Worm (Caenorhabditis elegans): ENCODE results near the gene otub-1.

otub-1 gene

ce11 chrV:15058965-15059364 lies 7.1 kb upstream of the otub-1 start:
- TF ChIP-seq npax-4 (tag; optimal IDR thresholded peaks at IDR 0.05) (no peak), pha-4 (tag; optimal IDR thresholded peaks at IDR 0.05) (no peak), pat-9 (tag; optimal IDR thresholded peaks at IDR 0.05) (no peak), ceh-2 (tag; optimal IDR thresholded peaks at IDR 0.05) (no peak), rnt-1 (tag; optimal IDR thresholded peaks at IDR 0.05) (no peak), syd-9 (tag; optimal IDR thresholded peaks at IDR 0.05) (no peak), pqm-1 (tag; optimal IDR thresholded peaks at IDR 0.05) (no peak), C08G9.2 (tag; optimal IDR thresholded peaks at IDR 0.05) (no peak), C38D4.7 (GFP tag; optimal IDR thresholded peaks at IDR 0.05) (no peak)

ce11 chrV:15059534-15059933 lies 6.6 kb upstream of the otub-1 start, which contains the start of the genes mcm-3 and C25D7.15:
mcm-3 (minus strand) TSS chrV:15059599.
C25D7.15 (plus strand) TSS chrV:15059808.
- TF ChIP-seq hlh-15 (tag; optimal IDR thresholded peaks at IDR 0.05) (no peak), ttx-3 (tag; optimal IDR thresholded peaks at IDR 0.05) (no peak), pha-4 (tag; optimal IDR thresholded peaks at IDR 0.05) (no peak), ceh-45 (GFP tag; IDR thresholded peaks at IDR 0.05) (no peak), nfya-1 (tag; optimal IDR thresholded peaks at IDR 0.05) (no peak), C38D4.7 (GFP tag; optimal IDR thresholded peaks at IDR 0.05) (no peak), hlh-13 (GFP tag; optimal IDR thresholded peaks at IDR 0.05) (no peak), T23F11.4 (GFP tag; optimal IDR thresholded peaks at IDR 0.05) (no peak), fkh-6 (tag; optimal IDR thresholded peaks at IDR 0.05) (no peak), ceh-34 (tag; optimal IDR thresholded peaks at IDR 0.05) (no peak), unc-86 (tag; optimal IDR thresholded peaks at IDR 0.05) (no peak), ceh-24 (tag; optimal IDR thresholded peaks at IDR 0.05) (no peak), ztf-16 (tag; optimal IDR thresholded peaks at IDR 0.05) (no peak), ceh-22 (tag; optimal IDR thresholded peaks at IDR 0.05) (no peak), ets-4 (tag; optimal IDR thresholded peaks at IDR 0.05) (no peak), ahr-1 (tag; optimal IDR thresholded peaks at IDR 0.05) (no peak), elt-2 (tag; optimal IDR thresholded peaks at IDR 0.05) (no peak), unc-3 (GFP tag; conservative IDR thresholded peaks at IDR 0.05) (no peak), unc-3 (tag; optimal IDR thresholded peaks at IDR 0.05) (no peak)

ce11 chrV:15060595-15060994 lies 5.5 kb upstream of the otub-1 start:
- TF ChIP-seq npax-4 (tag; optimal IDR thresholded peaks at IDR 0.05) (no peak), C38D4.7 (GFP tag; optimal IDR thresholded peaks at IDR 0.05) (no peak), fax-1 (tag; optimal IDR thresholded peaks at IDR 0.05) (no peak), fkh-10 (GFP tag; optimal IDR thresholded peaks at IDR 0.05) (no peak), ceh-45 (GFP tag; IDR thresholded peaks at IDR 0.05) (no peak), ceh-9 (tag; optimal IDR thresholded peaks at IDR 0.05) (no peak), ceh-24 (tag; optimal IDR thresholded peaks at IDR 0.05) (no peak), syd-9 (tag; optimal IDR thresholded peaks at IDR 0.05) (no peak), sox-4 (tag; optimal IDR thresholded peaks at IDR 0.05) (no peak), unc-86 (tag; optimal IDR thresholded peaks at IDR 0.05) (no peak), lin-11 (tag; optimal IDR thresholded peaks at IDR 0.05) (no peak), madf-2 (tag; optimal IDR thresholded peaks at IDR 0.05) (no peak), eyg-1 (tag; optimal IDR thresholded peaks at IDR 0.05) (no peak), pag-3 (tag; optimal IDR thresholded peaks at IDR 0.05; ENCODE audit: borderline replicate concordance) (no peak), T23F11.4 (GFP tag; optimal IDR thresholded peaks at IDR 0.05) (no peak), ceh-6 (GFP tag; optimal IDR thresholded peaks at IDR 0.05) (no peak), fkh-6 (tag; optimal IDR thresholded peaks at IDR 0.05) (no peak), pax-1 (tag; optimal IDR thresholded peaks at IDR 0.05) (no peak), gmeb-2 (tag; optimal IDR thresholded peaks at IDR 0.05) (no peak), nhr-232 (tag; optimal IDR thresholded peaks at IDR 0.05) (no peak)

- TF ChIP-seq fkh-6 (tag; optimal IDR thresholded peaks at IDR 0.05) (no peak), pat-9 (tag; optimal IDR thresholded peaks at IDR 0.05) (no peak), nhr-232 (tag; optimal IDR thresholded peaks at IDR 0.05) (no peak), ttx-3 (tag; optimal IDR thresholded peaks at IDR 0.05) (no peak), nfya-1 (tag; optimal IDR thresholded peaks at IDR 0.05) (no peak), eyg-1 (tag; optimal IDR thresholded peaks at IDR 0.05) (no peak), dve-1 (tag; optimal IDR thresholded peaks at IDR 0.05) (no peak), tbx-2 (tag; optimal IDR thresholded peaks at IDR 0.05) (no peak), elt-4 (tag; optimal IDR thresholded peaks at IDR 0.05) (no peak), K09A11.1 (tag; optimal IDR thresholded peaks at IDR 0.05; ENCODE audit: insufficient read depth) (no peak), hlh-13 (GFP tag; optimal IDR thresholded peaks at IDR 0.05) (no peak), pag-3 (tag; optimal IDR thresholded peaks at IDR 0.05; ENCODE audit: borderline replicate concordance) (no peak), gmeb-2 (tag; optimal IDR thresholded peaks at IDR 0.05) (no peak), pqm-1 (tag; optimal IDR thresholded peaks at IDR 0.05) (no peak), pax-1 (tag; optimal IDR thresholded peaks at IDR 0.05) (no peak)
Measured at ce11 chrV:15063987-15064386, 2.1 kb upstream of the otub-1 start, which contains the start of gene rap-2. rap-2 (minus strand) TSS chrV:15064087.
